Fruit fly (Drosophila melanogaster) whole organism, wandering third instar larva: ENCODE results near the gene Vdup1.
A peak's percentile ranks its signal among the peaks of the same experiment; 100 is the strongest.

ENCODE experiments used
- Abd-B ChIP-seq: fragments of >200 bp; optimal IDR thresholded peaks from 2 replicates; lab custom pipeline; 2017; ENCODE audit warnings: missing biosample characterization, missing genetic modification characterization
- CG32264 ChIP-seq: fragments of 200-800 bp; sonication (Bioruptor generic); optimal IDR thresholded peaks from 2 replicates; lab custom pipeline; 2016; ENCODE audit warnings: missing biosample characterization, missing genetic modification characterization
- CG9705 ChIP-seq: fragments of 200-800 bp; sonication (Bioruptor generic); optimal IDR thresholded peaks from 2 replicates; lab custom pipeline; 2018; ENCODE audit warnings: missing biosample characterization, mild to moderate bottlenecking, missing genetic modification characterization
- Dfd ChIP-seq: fragments of >200 bp; optimal IDR thresholded peaks from 2 replicates; lab custom pipeline; 2017; ENCODE audit warnings: missing biosample characterization, missing genetic modification characterization
- Dif ChIP-seq: fragments of 200-275, 200-300 bp; sonication (Bioruptor generic); optimal IDR thresholded peaks from 2 replicates; lab custom pipeline; 2018; ENCODE audit warnings: missing biosample characterization, missing genetic modification characterization; ENCODE audit not compliant: partially characterized antibody
- GATAd ChIP-seq: sonication (Bioruptor generic); optimal IDR thresholded peaks from 2 replicates; lab custom pipeline; 2016; ENCODE audit warnings: missing biosample characterization, missing genetic modification characterization
- HLH106 ChIP-seq: fragments of 200-800 bp; optimal IDR thresholded peaks from 3 replicates; lab custom pipeline; 2019; ENCODE audit warnings: missing biosample characterization, mild to moderate bottlenecking, missing genetic modification characterization, moderate library complexity
- Hnf4 ChIP-seq: fragments of 200-800 bp; sonication (Bioruptor generic); optimal IDR thresholded peaks from 2 replicates; lab custom pipeline; 2016; ENCODE audit warnings: missing biosample characterization, mild to moderate bottlenecking, missing genetic modification characterization
- Hr83 ChIP-seq: fragments of 200-300 bp; sonication (Bioruptor generic); optimal IDR thresholded peaks from 2 replicates; lab custom pipeline; 2016; ENCODE audit warnings: missing biosample characterization, mild to moderate bottlenecking, missing genetic modification characterization, moderate library complexity; ENCODE audit not compliant: poor library complexity, severe bottlenecking
- Jra ChIP-seq: sonication (Bioruptor generic); optimal IDR thresholded peaks from 2 replicates; lab custom pipeline; 2016; ENCODE audit warnings: missing biosample characterization, missing genetic modification characterization
- Mio ChIP-seq: sonication (Bioruptor generic); optimal IDR thresholded peaks from 2 replicates; lab custom pipeline; 2016; ENCODE audit warnings: missing biosample characterization, missing genetic modification characterization
- Myc ChIP-seq: fragments of >200 bp; optimal IDR thresholded peaks from 2 replicates; lab custom pipeline; 2017
- N ChIP-seq: fragments of >200 bp; optimal IDR thresholded peaks from 2 replicates; lab custom pipeline; 2018; ENCODE audit warnings: missing biosample characterization, missing external identifiers, missing genetic modification characterization
- OdsH ChIP-seq: fragments of 200-800 bp; sonication (Bioruptor generic); optimal IDR thresholded peaks from 2 replicates; lab custom pipeline; 2016; ENCODE audit warnings: missing biosample characterization, mild to moderate bottlenecking, missing genetic modification characterization
- Rel ChIP-seq, 2 experiments: fragments of 200-800 bp; sonication (Bioruptor generic) in 1 of 2; optimal IDR thresholded peaks; 2 replicates in 1 of 2; 3 replicates in 1 of 2; lab custom pipeline; 2016 to 2019; ENCODE audit warnings: mild to moderate bottlenecking in 2 of 2, missing biosample characterization in 2 of 2, missing genetic modification characterization in 2 of 2, moderate library complexity in 1 of 2
- Sp1 ChIP-seq: fragments of 200-800 bp; sonication (Bioruptor generic); optimal IDR thresholded peaks from 3 replicates; lab custom pipeline; 2019; ENCODE audit warnings: missing biosample characterization, mild to moderate bottlenecking, missing genetic modification characterization, moderate library complexity
- Vsx2 ChIP-seq: fragments of 200-300, 225-300 bp; sonication (Bioruptor generic); optimal IDR thresholded peaks from 2 replicates; lab custom pipeline; 2018; ENCODE audit warnings: missing biosample characterization, missing genetic modification characterization; ENCODE audit not compliant: partially characterized antibody
- br ChIP-seq: fragments of 200-800 bp; sonication (Bioruptor generic); optimal IDR thresholded peaks from 2 replicates; lab custom pipeline; 2016; ENCODE audit warnings: missing biosample characterization, missing genetic modification characterization
- brk ChIP-seq: fragments of 200-800 bp; sonication (Bioruptor generic); optimal IDR thresholded peaks from 2 replicates; lab custom pipeline; 2016; ENCODE audit warnings: missing biosample characterization, mild to moderate bottlenecking, missing genetic modification characterization
- dl ChIP-seq, 2 experiments: fragments of 175-275, 200-275 bp in 1 of 2; fragments of 200-275 bp in 1 of 2; sonication (Bioruptor generic); optimal IDR thresholded peaks; lab custom pipeline; 2018; ENCODE audit warnings: mild to moderate bottlenecking in 2 of 2, missing biosample characterization in 2 of 2, missing genetic modification characterization in 2 of 2, moderate library complexity in 2 of 2; ENCODE audit not compliant: partially characterized antibody in 2 of 2, insufficient read depth in 1 of 2
- dmrt93B ChIP-seq: fragments of 200-800 bp; sonication (Bioruptor generic); optimal IDR thresholded peaks from 2 replicates; lab custom pipeline; 2018; ENCODE audit warnings: missing biosample characterization, mild to moderate bottlenecking, missing genetic modification characterization
- dsf ChIP-seq: sonication (Bioruptor generic); optimal IDR thresholded peaks from 2 replicates; lab custom pipeline; 2016; ENCODE audit warnings: missing biosample characterization, missing genetic modification characterization, borderline replicate concordance
- ey ChIP-seq: fragments of 200-800 bp; sonication (Bioruptor generic); optimal IDR thresholded peaks from 2 replicates; lab custom pipeline; 2016; ENCODE audit warnings: missing biosample characterization, missing genetic modification characterization
- foxo ChIP-seq, 2 experiments: fragments of 200-800 bp; sonication (Bioruptor generic); optimal IDR thresholded peaks; 2 replicates in 1 of 2; 3 replicates in 1 of 2; lab custom pipeline; 2016 to 2017; ENCODE audit warnings: missing biosample characterization in 2 of 2, missing genetic modification characterization in 2 of 2
- fru ChIP-seq: fragments of 200-800 bp; sonication (Bioruptor generic); optimal IDR thresholded peaks from 3 replicates; lab custom pipeline; 2016; ENCODE audit warnings: missing biosample characterization, mild to moderate bottlenecking, missing genetic modification characterization
- h ChIP-seq: fragments of 200-800 bp; sonication (Bioruptor generic); optimal IDR thresholded peaks from 3 replicates; lab custom pipeline; 2016; ENCODE audit warnings: missing biosample characterization, mild to moderate bottlenecking, missing genetic modification characterization
- jim ChIP-seq: fragments of 175-275, 200-325 bp; sonication (Bioruptor generic); optimal IDR thresholded peaks from 2 replicates; lab custom pipeline; 2016; ENCODE audit warnings: missing biosample characterization, mild to moderate bottlenecking, missing genetic modification characterization
- lola ChIP-seq: fragments of >200 bp; optimal IDR thresholded peaks from 2 replicates; lab custom pipeline; 2017; ENCODE audit warnings: missing biosample characterization, missing genetic modification characterization
- pan ChIP-seq: fragments of >200 bp; optimal IDR thresholded peaks from 2 replicates; lab custom pipeline; 2017
- psq ChIP-seq: fragments of 200-800 bp; sonication (Bioruptor generic); optimal IDR thresholded peaks from 3 replicates; lab custom pipeline; 2017; ENCODE audit warnings: missing biosample characterization, mild to moderate bottlenecking, missing genetic modification characterization, moderate library complexity
- rgr ChIP-seq: fragments of 200-800 bp; sonication (Bioruptor generic); optimal IDR thresholded peaks from 3 replicates; lab custom pipeline; 2016; ENCODE audit warnings: missing biosample characterization, mild to moderate bottlenecking, missing genetic modification characterization
- sage ChIP-seq: fragments of 200-800 bp; sonication (Bioruptor generic); optimal IDR thresholded peaks from 2 replicates; lab custom pipeline; 2016; ENCODE audit warnings: missing biosample characterization, mild to moderate bottlenecking, missing genetic modification characterization
- sv ChIP-seq: fragments of 200-800 bp; sonication (Bioruptor generic); optimal IDR thresholded peaks from 3 replicates; lab custom pipeline; 2016; ENCODE audit warnings: missing biosample characterization, missing genetic modification characterization
- usp ChIP-seq: fragments of >200 bp; optimal IDR thresholded peaks from 2 replicates; lab custom pipeline; 2017; ENCODE audit warnings: missing biosample characterization, missing genetic modification characterization
- woc ChIP-seq: sonication (Bioruptor generic); optimal IDR thresholded peaks from 2 replicates; lab custom pipeline; 2016; ENCODE audit warnings: missing biosample characterization, mild to moderate bottlenecking, missing genetic modification characterization

Vdup1 gene

DNA sequence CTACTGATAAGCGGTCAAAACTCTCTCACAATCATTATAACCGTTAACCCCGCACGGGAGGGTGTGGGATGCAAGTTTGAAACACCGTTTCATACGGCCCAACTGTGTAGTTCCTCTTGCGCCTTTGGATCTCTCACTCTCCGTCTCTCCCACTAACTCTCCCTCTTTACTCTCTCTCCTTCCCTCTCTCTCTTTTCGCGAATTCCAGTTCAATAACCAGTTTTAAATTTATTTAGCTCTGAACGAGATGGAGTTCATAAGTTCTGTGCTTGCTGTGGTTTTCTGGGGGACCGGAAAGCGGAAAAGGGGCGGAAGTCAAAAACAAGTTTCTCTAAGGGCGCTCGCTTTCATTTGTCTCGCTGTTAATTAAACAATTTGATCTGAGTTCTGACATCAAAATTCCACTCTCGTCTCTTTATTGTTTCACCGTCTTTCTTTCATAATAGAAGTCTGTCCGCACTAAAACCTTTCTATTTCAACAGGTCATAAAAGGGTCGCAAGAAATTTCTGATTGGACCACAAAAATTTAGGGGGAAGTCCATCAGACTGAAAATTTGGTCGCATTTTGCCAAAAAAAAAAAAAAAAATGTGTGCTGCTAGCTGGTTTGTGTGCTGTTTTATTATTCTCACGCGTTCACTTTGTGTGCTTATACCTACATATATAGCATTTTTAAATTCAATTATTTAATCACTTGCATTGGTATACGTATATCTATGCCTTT, 37.8 kb downstream of the Vdup1 start:
- TF ChIP-seq Jra (GFP tag; lab: Kevin White, UChicago), result no peak
- no peak for TF ChIP-seq foxo (GFP tag; optimal IDR thresholded peaks at IDR 0.05; lab: Kevin White, UChicago)
- TF ChIP-seq Dfd, result no peak
- no peak for TF ChIP-seq GATAd (GFP tag; lab: Kevin White, UChicago)
- peak in 1 of 2 experiments; percentile 82 for TF ChIP-seq dl (GFP tag; optimal IDR thresholded peaks at IDR 0.05; lab: Kevin White, UChicago; ENCODE audit: insufficient read depth in 1 of 2, partially characterized antibody in 2 of 2)
- TF ChIP-seq Hr83 (GFP tag; lab: Kevin White, UChicago), result peak; percentile 11
- no peak for TF ChIP-seq CG32264
- TF ChIP-seq woc (GFP tag; lab: Kevin White, UChicago), result peak; percentile 24
- peak; percentile 37 for TF ChIP-seq brk
- peak; percentile 47 for TF ChIP-seq psq (GFP tag; lab: Kevin White, UChicago)
- no peak for TF ChIP-seq rgr (GFP tag; lab: Kevin White, UChicago)
- no peak for TF ChIP-seq N (GFP tag; lab: Kevin White, UChicago)
- TF ChIP-seq Abd-B, result no peak
- no peak for TF ChIP-seq Sp1 (GFP tag; lab: Kevin White, UChicago)
- TF ChIP-seq jim, result no peak
- TF ChIP-seq dmrt93B (GFP tag; lab: Kevin White, UChicago), result no peak
- TF ChIP-seq br, result no peak
- TF ChIP-seq Dif (GFP tag; lab: Kevin White, UChicago), result peak; percentile 87
- no peak for TF ChIP-seq Hnf4 (GFP tag; lab: Kevin White, UChicago)
- no peak for TF ChIP-seq dsf (GFP tag; lab: Kevin White, UChicago)
- no peak for TF ChIP-seq usp (GFP tag; lab: Kevin White, UChicago)
- no peak for TF ChIP-seq OdsH (GFP tag; lab: Kevin White, UChicago)
- no peak for TF ChIP-seq ey
- TF ChIP-seq pan (lab: Kevin White, UChicago), result no peak
- TF ChIP-seq sv, result no peak
- peak; percentile 84 for TF ChIP-seq Vsx2 (GFP tag; lab: Kevin White, UChicago)
- no peak for TF ChIP-seq Rel (GFP tag; optimal IDR thresholded peaks at IDR 0.05; lab: Kevin White, UChicago)
- peak; percentile 91 for TF ChIP-seq Rel (tag; optimal IDR thresholded peaks at IDR 0.05; lab: Kevin White, UChicago)
- no peak for TF ChIP-seq CG9705 (GFP tag; lab: Kevin White, UChicago)
- no peak for TF ChIP-seq fru (GFP tag; lab: Kevin White, UChicago)
- TF ChIP-seq sage (GFP tag; lab: Kevin White, UChicago), result no peak
- no peak for TF ChIP-seq lola (GFP tag; lab: Kevin White, UChicago)
- no peak for TF ChIP-seq Mio

DNA sequence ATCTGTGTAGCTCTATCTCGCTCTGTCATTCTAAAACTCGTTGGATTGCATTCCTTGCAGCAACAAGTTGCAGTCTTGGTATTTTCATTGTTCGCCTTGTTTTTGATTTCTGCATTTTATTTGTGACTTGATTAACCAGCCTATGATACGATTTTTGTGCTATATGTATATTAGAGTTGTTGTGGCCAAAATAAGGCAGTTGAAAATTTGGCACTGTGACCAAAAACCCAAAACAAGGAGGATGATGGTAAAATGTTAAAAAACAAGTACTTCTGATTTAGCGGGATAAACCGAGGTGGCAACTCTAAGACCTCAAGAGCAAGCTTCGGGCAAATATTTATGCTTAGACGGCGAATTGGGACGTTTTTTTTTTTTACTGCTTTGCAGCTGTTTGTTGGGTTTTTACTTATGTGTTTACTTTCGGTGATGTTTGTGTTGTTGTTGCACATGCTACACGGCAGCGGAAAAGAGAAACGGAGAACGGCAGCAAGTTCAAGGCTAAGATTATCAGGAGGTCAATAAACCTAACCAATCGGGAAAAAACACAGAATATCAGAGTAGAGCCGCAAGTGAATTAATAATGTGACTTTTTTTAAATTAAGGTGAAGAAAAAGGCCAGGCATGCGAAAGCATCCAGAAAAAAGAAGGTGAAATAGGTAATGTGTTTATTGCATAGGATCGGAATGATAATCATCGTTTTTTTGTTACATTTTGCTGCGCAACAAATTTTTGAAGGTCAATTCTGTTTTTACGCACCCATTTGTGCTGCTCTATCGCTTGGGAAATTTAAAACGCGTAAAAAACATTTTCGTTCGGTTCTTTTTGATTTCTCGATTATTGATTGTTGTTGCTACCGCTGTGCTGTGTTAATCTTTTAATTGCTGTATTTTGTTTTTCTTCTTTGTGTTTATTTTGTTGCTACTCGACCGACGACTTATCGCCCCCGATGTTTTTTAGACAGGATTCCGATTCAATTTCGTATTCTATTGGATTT, 38.9 kb downstream of the Vdup1 start:
- TF ChIP-seq Rel (GFP tag; optimal IDR thresholded peaks at IDR 0.05; lab: Kevin White, UChicago), result no peak
- TF ChIP-seq Rel (tag; optimal IDR thresholded peaks at IDR 0.05; lab: Kevin White, UChicago), result peak; percentile 97
- TF ChIP-seq OdsH (GFP tag; lab: Kevin White, UChicago), result peak; percentile 16
- TF ChIP-seq Dfd, result no peak
- peak; percentile 9 for TF ChIP-seq HLH106 (tag; lab: Kevin White, UChicago)
- no peak for TF ChIP-seq Myc (lab: Kevin White, UChicago)
- TF ChIP-seq fru (GFP tag; lab: Kevin White, UChicago), result peak; percentile 61
- peak; percentile 19 for TF ChIP-seq h (GFP tag; lab: Kevin White, UChicago)
- TF ChIP-seq jim, result no peak
- TF ChIP-seq N (GFP tag; lab: Kevin White, UChicago), result no peak
- peak; percentile 43 for TF ChIP-seq rgr (GFP tag; lab: Kevin White, UChicago)
- TF ChIP-seq psq (GFP tag; lab: Kevin White, UChicago), result peak; percentile 45
- TF ChIP-seq br, result peak; percentile 39
- TF ChIP-seq ey, result peak; percentile 53
- peak; percentile 5 for TF ChIP-seq Sp1 (GFP tag; lab: Kevin White, UChicago)
- no peak for TF ChIP-seq pan (lab: Kevin White, UChicago)
- peak in 1 of 2 experiments; percentile 48 for TF ChIP-seq foxo (GFP tag; optimal IDR thresholded peaks at IDR 0.05; lab: Kevin White, UChicago)
